Fruit fly (Drosophila melanogaster) whole organism, embryonic: ENCODE results near the gene eIF3d1.

Experiments
- Adf1 ChIP-seq: fragments of 200-800 bp; sonication (Bioruptor generic); IDR thresholded peaks from 2 replicates; pipeline ENCODE4 v1.3.6; 2022; ENCODE audit warnings: missing biosample characterization, missing genetic modification characterization
- BEAF-32 ChIP-seq: fragments of 200-800 bp; sonication (Bioruptor generic); optimal IDR thresholded peaks from 3 replicates; lab custom pipeline; 2017; ENCODE audit warnings: missing biosample characterization, missing genetic modification characterization, mild to moderate bottlenecking, moderate library complexity, missing genetic modification reagents
- CG11247 ChIP-seq: fragments of 200-800 bp; sonication (Bioruptor generic); IDR thresholded peaks from 2 replicates; pipeline ENCODE4 v1.3.6; 2022; ENCODE audit warnings: missing biosample characterization, missing genetic modification characterization
- CG12299 ChIP-seq: fragments of 200-800 bp; sonication (Bioruptor generic); optimal IDR thresholded peaks from 2 replicates; lab custom pipeline; 2018; ENCODE audit warnings: missing biosample characterization, mild to moderate bottlenecking, missing genetic modification characterization
- CG1233 ChIP-seq: fragments of 200-800 bp; sonication (Bioruptor generic); optimal IDR thresholded peaks from 4 replicates; lab custom pipeline; 2018; ENCODE audit warnings: missing biosample characterization, mild to moderate bottlenecking, missing genetic modification characterization
- CG12769 ChIP-seq: fragments of 200-800 bp; sonication (Bioruptor generic); optimal IDR thresholded peaks from 2 replicates; lab custom pipeline; 2019; ENCODE audit warnings: missing biosample characterization, mild to moderate bottlenecking, missing genetic modification characterization, moderate library complexity
- CG13287 ChIP-seq: fragments of 200-800 bp; sonication (Bioruptor generic); IDR thresholded peaks from 2 replicates; pipeline ENCODE4 v1.3.6; 2022; ENCODE audit warnings: missing biosample characterization, missing genetic modification characterization; ENCODE audit not compliant: partially characterized antibody
- CG14667 ChIP-seq: fragments of 200-800 bp; sonication (Bioruptor generic); IDR thresholded peaks from 2 replicates; pipeline ENCODE4 v1.3.6; 2022; ENCODE audit warnings: missing biosample characterization, missing genetic modification characterization
- CG15269 ChIP-seq: fragments of 200-800 bp; sonication (Bioruptor generic); optimal IDR thresholded peaks from 2 replicates; lab custom pipeline; 2018; ENCODE audit warnings: missing biosample characterization, mild to moderate bottlenecking, missing genetic modification characterization, moderate library complexity
- CG1529 ChIP-seq: fragments of 200-800 bp; sonication (Bioruptor generic); optimal IDR thresholded peaks from 3 replicates; lab custom pipeline; 2018; ENCODE audit warnings: missing biosample characterization, missing genetic modification characterization
- CG2116 ChIP-seq: fragments of 200-800 bp; sonication (Bioruptor generic); optimal IDR thresholded peaks from 3 replicates; lab custom pipeline; 2018; ENCODE audit warnings: missing biosample characterization, mild to moderate bottlenecking, missing genetic modification characterization
- CG31388 ChIP-seq: fragments of 200-800 bp; sonication (Bioruptor generic); optimal IDR thresholded peaks from 2 replicates; lab custom pipeline; 2016; ENCODE audit warnings: missing biosample characterization, missing genetic modification characterization
- CG4404 ChIP-seq: fragments of 200-800 bp; sonication (Bioruptor generic); IDR thresholded peaks from 2 replicates; pipeline ENCODE4 v1.3.6; 2022; ENCODE audit warnings: missing biosample characterization, missing genetic modification characterization
- CG7372 ChIP-seq: fragments of 200-800 bp; sonication (Bioruptor generic); IDR thresholded peaks from 2 replicates; pipeline ENCODE4 v1.3.6; 2022; ENCODE audit warnings: missing biosample characterization, missing genetic modification characterization
- CG8388 ChIP-seq: fragments of 200-800 bp; sonication (Bioruptor generic); optimal IDR thresholded peaks from 2 replicates; lab custom pipeline; 2019; ENCODE audit warnings: missing biosample characterization, mild to moderate bottlenecking, missing genetic modification characterization, moderate library complexity
- CG8924 ChIP-seq: fragments of 200-800 bp; optimal IDR thresholded peaks from 3 replicates; lab custom pipeline; 2019; ENCODE audit warnings: missing biosample characterization, mild to moderate bottlenecking, missing genetic modification characterization, moderate library complexity
- CG9727 ChIP-seq: fragments of 200-800 bp; sonication (Bioruptor generic); optimal IDR thresholded peaks from 3 replicates; lab custom pipeline; 2017; ENCODE audit warnings: missing biosample characterization, mild to moderate bottlenecking, missing genetic modification characterization
- CG9932 ChIP-seq: fragments of 200-800 bp; sonication (Bioruptor generic); IDR thresholded peaks from 2 replicates; pipeline ENCODE4 v1.3.6; 2022; ENCODE audit warnings: missing biosample characterization, missing genetic modification characterization
- CoRest ChIP-seq: fragments of 200-800 bp; sonication (Bioruptor generic); optimal IDR thresholded peaks from 3 replicates; lab custom pipeline; 2018; ENCODE audit warnings: missing biosample characterization, mild to moderate bottlenecking, missing genetic modification characterization, moderate library complexity
- Doc2 ChIP-seq: fragments of 200-800 bp; sonication (Bioruptor generic); IDR thresholded peaks from 2 replicates; pipeline ENCODE4 v1.3.6; 2022; ENCODE audit warnings: missing biosample characterization, missing genetic modification characterization
- Dref ChIP-seq: fragments of 200-800 bp; sonication (Bioruptor generic); IDR thresholded peaks from 2 replicates; pipeline ENCODE4 v1.3.6; 2022; ENCODE audit warnings: missing biosample characterization, missing genetic modification characterization
- Fer1 ChIP-seq: fragments of 200-800 bp; sonication (Bioruptor generic); optimal IDR thresholded peaks from 2 replicates; lab custom pipeline; 2017; ENCODE audit warnings: missing biosample characterization, mild to moderate bottlenecking, missing genetic modification characterization
- H15 ChIP-seq: fragments of 200-800 bp; sonication (Bioruptor generic); IDR thresholded peaks from 3 replicates; pipeline ENCODE4 v1.3.6; 2022; ENCODE audit warnings: missing biosample characterization, missing genetic modification characterization
- Hand ChIP-seq: fragments of 200-800 bp; sonication (Bioruptor generic); optimal IDR thresholded peaks from 2 replicates; lab custom pipeline; 2017; ENCODE audit warnings: mild to moderate bottlenecking, missing biosample characterization, missing genetic modification reagents, missing genetic modification characterization
- MTF-1 ChIP-seq: fragments of 200-800 bp; sonication (Bioruptor generic); optimal IDR thresholded peaks from 2 replicates; lab custom pipeline; 2018; ENCODE audit warnings: missing biosample characterization, mild to moderate bottlenecking, missing genetic modification characterization, borderline replicate concordance
- Med ChIP-seq: fragments of 200-800 bp; sonication (Bioruptor generic); peaks from one replicate; lab custom pipeline; 2016; ENCODE audit warnings: missing biosample characterization, missing genetic modification characterization, mild to moderate bottlenecking, inconsistent platforms, moderate library complexity
- NK7.1 ChIP-seq: fragments of 200-800 bp; sonication (Bioruptor generic); optimal IDR thresholded peaks from 3 replicates; lab custom pipeline; 2016; ENCODE audit warnings: missing biosample characterization, missing genetic modification characterization
- Oli ChIP-seq: fragments of 200-800 bp; sonication (Bioruptor generic); optimal IDR thresholded peaks from 2 replicates; lab custom pipeline; 2018; ENCODE audit warnings: missing biosample characterization, mild to moderate bottlenecking, missing genetic modification characterization, moderate library complexity
- Sox102F ChIP-seq: fragments of 200-800 bp; sonication (Bioruptor generic); optimal IDR thresholded peaks from 2 replicates; lab custom pipeline; 2018; ENCODE audit warnings: missing biosample characterization, mild to moderate bottlenecking, missing genetic modification characterization, moderate library complexity
- aop ChIP-seq: fragments of 200-800 bp; sonication (Bioruptor generic); IDR thresholded peaks from 2 replicates; pipeline ENCODE4 v1.3.6; 2022; ENCODE audit warnings: missing biosample characterization, missing genetic modification characterization
- ato ChIP-seq: fragments of 200-800 bp; sonication (Bioruptor generic); IDR thresholded peaks from 2 replicates; pipeline ENCODE4 v1.3.6; 2022; ENCODE audit warnings: missing biosample characterization, missing genetic modification characterization; ENCODE audit not compliant: partially characterized antibody
- bab2 ChIP-seq: fragments of 200-800 bp; sonication (Bioruptor generic); optimal IDR thresholded peaks from 2 replicates; lab custom pipeline; 2016; ENCODE audit warnings: missing biosample characterization, missing genetic modification characterization
- bcd ChIP-seq: fragments of 200-800 bp; sonication (Bioruptor generic); optimal IDR thresholded peaks from 2 replicates; lab custom pipeline; 2017; ENCODE audit warnings: missing biosample characterization, mild to moderate bottlenecking, missing genetic modification characterization
- cwo ChIP-seq: fragments of 200-800 bp; sonication (Bioruptor generic); optimal IDR thresholded peaks from 3 replicates; lab custom pipeline; 2017; ENCODE audit warnings: missing biosample characterization, missing genetic modification characterization, mild to moderate bottlenecking, moderate library complexity, missing genetic modification reagents
- dati ChIP-seq: fragments of 200-800 bp; sonication (Bioruptor generic); IDR thresholded peaks from 2 replicates; pipeline ENCODE4 v1.3.6; 2022; ENCODE audit warnings: missing biosample characterization, missing genetic modification characterization
- ftz-f1 ChIP-seq: fragments of 200-800 bp; sonication (Bioruptor generic); optimal IDR thresholded peaks from 2 replicates; lab custom pipeline; 2016; ENCODE audit warnings: missing biosample characterization, missing genetic modification characterization
- h ChIP-seq: fragments of >200 bp; optimal IDR thresholded peaks from 2 replicates; lab custom pipeline; 2017
- hth ChIP-seq: fragments of >200 bp; optimal IDR thresholded peaks from 2 replicates; lab custom pipeline; 2017; ENCODE audit warnings: inconsistent platforms
- kni ChIP-seq: fragments of 200-800 bp; sonication (Bioruptor generic); optimal IDR thresholded peaks from 3 replicates; lab custom pipeline; 2017; ENCODE audit warnings: mild to moderate bottlenecking, missing biosample characterization, missing genetic modification reagents, missing genetic modification characterization
- lilli ChIP-seq: fragments of 200-800 bp; sonication (Bioruptor generic); optimal IDR thresholded peaks from 3 replicates; lab custom pipeline; 2016; ENCODE audit warnings: missing biosample characterization, missing genetic modification characterization
- mirr ChIP-seq: fragments of 200-800 bp; sonication (Bioruptor generic); optimal IDR thresholded peaks from 3 replicates; lab custom pipeline; 2018; ENCODE audit warnings: missing biosample characterization, mild to moderate bottlenecking, missing genetic modification characterization
- prd ChIP-seq, 3 experiments: fragments of >200 bp in 2 of 3; fragments of 200-800 bp in 1 of 3; sonication (Bioruptor generic) in 1 of 3; optimal IDR thresholded peaks in 2 of 3; IDR thresholded peaks in 1 of 3; 2 replicates in 2 of 3; 3 replicates in 1 of 3; pipeline versions ENCODE4 v1.3.6 to Lab custom; 2017 to 2022; ENCODE audit warnings: missing biosample characterization in 1 of 3, missing genetic modification characterization in 1 of 3
- sc ChIP-seq, 3 experiments: fragments of >200 bp in 2 of 3; fragments of 200-800 bp in 1 of 3; sonication (Bioruptor generic) in 1 of 3; optimal IDR thresholded peaks; 2 replicates in 2 of 3; 3 replicates in 1 of 3; lab custom pipeline; 2017; ENCODE audit warnings: mild to moderate bottlenecking in 1 of 3, missing biosample characterization in 1 of 3, missing genetic modification characterization in 1 of 3, missing genetic modification reagents in 1 of 3
- slou ChIP-seq: fragments of 200-800 bp; sonication (Bioruptor generic); optimal IDR thresholded peaks from 3 replicates; lab custom pipeline; 2016; ENCODE audit warnings: missing biosample characterization, missing genetic modification characterization
- so ChIP-seq: fragments of 200-800 bp; sonication (Bioruptor generic); IDR thresholded peaks from 3 replicates; pipeline ENCODE4 v1.3.6; 2022; ENCODE audit warnings: missing biosample characterization, missing genetic modification characterization
- tna ChIP-seq: fragments of 200-800 bp; sonication (Bioruptor generic); IDR thresholded peaks from 2 replicates; pipeline ENCODE4 v1.3.6; 2022; ENCODE audit warnings: missing biosample characterization, missing genetic modification characterization; ENCODE audit not compliant: partially characterized antibody
- tx ChIP-seq: fragments of 200-800 bp; sonication (Bioruptor generic); optimal IDR thresholded peaks from 2 replicates; lab custom pipeline; 2016; ENCODE audit warnings: missing biosample characterization, missing genetic modification characterization
- zf30C ChIP-seq: fragments of 200-800 bp; sonication (Bioruptor generic); optimal IDR thresholded peaks from 3 replicates; lab custom pipeline; 2018; ENCODE audit warnings: missing biosample characterization, mild to moderate bottlenecking, missing genetic modification characterization

eIF3d1 gene

DNA sequence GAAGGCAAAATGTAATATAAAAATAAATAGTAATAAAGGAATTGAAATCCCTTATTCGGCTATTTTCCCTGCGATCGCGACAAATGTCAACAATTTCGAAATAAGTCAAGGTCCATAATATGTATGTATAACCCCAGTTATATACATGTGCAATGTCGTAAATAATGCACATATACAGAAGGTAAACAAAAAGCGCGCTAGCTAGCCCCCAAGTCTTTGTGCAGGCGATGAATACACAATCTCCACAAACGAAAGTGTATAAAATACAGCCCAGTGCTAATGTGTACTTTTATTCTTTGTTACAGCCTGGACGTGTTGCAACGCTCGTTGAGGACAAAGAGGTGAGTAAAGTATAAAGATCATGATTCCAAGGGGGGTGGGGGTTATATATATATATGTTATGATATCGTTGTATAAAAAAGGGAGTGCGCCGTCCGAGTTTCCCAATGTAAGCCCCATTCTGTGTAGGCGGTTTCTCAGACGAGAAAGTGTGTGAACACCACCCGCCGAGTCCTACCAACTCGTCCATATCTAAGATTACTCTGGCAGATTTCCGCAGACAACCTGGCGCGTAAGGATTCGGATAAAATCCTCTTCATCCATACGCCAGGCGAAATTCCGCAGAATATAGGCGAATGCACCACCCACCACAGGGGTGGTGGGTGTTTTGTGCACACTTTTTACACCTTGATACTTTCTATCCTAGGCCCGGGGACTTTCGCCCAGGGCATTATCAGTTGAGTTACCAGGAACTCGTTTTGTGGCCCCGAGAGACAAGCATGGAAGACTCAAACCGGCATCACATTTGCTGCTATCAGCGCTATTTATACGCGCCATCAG lies 50.0 kb downstream of the eIF3d1 start (continued):
- peak; percentile 25; the same call in 1 of the 3 replicates for TF ChIP-seq so (GFP tag; lab: Robert Waterston, UW)
- TF ChIP-seq ato, result peak; percentile 57; the same call in 1 of the 2 replicates
- TF ChIP-seq MTF-1 (GFP tag; lab: Kevin White, UChicago), result no peak
- TF ChIP-seq CG15269 (tag; lab: Kevin White, UChicago), result peak; percentile 27
- TF ChIP-seq Med (GFP tag; lab: Kevin White, UChicago), result no peak
- TF ChIP-seq CoRest (tag; lab: Kevin White, UChicago), result peak; percentile 59
- no peak for TF ChIP-seq CG8924 (tag; lab: Kevin White, UChicago)
- no peak for TF ChIP-seq aop (GFP tag; lab: Robert Waterston, UW)
- no peak for TF ChIP-seq Dref (GFP tag; lab: Robert Waterston, UW)
- TF ChIP-seq CG12769 (tag; lab: Kevin White, UChicago), result peak; percentile 98
- no peak for TF ChIP-seq Hand
- TF ChIP-seq prd (optimal IDR thresholded peaks at IDR 0.05; lab: Kevin White, UChicago), result no peak
- 0 out of 3 replicates have a peak, but pooled peaks have one; percentile 38 for TF ChIP-seq prd (GFP tag; IDR thresholded peaks at IDR 0.05; lab: Robert Waterston, UW)
- peak; percentile 27 for TF ChIP-seq CG12299
- TF ChIP-seq hth (lab: Kevin White, UChicago), result no peak
- no peak for TF ChIP-seq bcd (GFP tag; lab: Kevin White, UChicago)
- TF ChIP-seq bab2 (GFP tag; lab: Kevin White, UChicago), result no peak
- TF ChIP-seq CG11247 (GFP tag; lab: Robert Waterston, UW), result no peak
- TF ChIP-seq CG7372 (GFP tag; lab: Robert Waterston, UW), result no peak
- 0 out of 2 replicates have a peak, but pooled peaks have one; percentile 12 for TF ChIP-seq CG9932 (GFP tag; lab: Robert Waterston, UW)
- TF ChIP-seq h (lab: Kevin White, UChicago), result no peak
- no peak for TF ChIP-seq sc (optimal IDR thresholded peaks at IDR 0.05; lab: Kevin White, UChicago)
- no peak for TF ChIP-seq sc (GFP tag; optimal IDR thresholded peaks at IDR 0.05; lab: Kevin White, UChicago)
- TF ChIP-seq zf30C (GFP tag; lab: Kevin White, UChicago), result no peak
- peak; percentile 9 for TF ChIP-seq lilli (GFP tag; lab: Kevin White, UChicago)
- no peak for TF ChIP-seq CG1529 (GFP tag; lab: Kevin White, UChicago)
- TF ChIP-seq slou (GFP tag; lab: Kevin White, UChicago), result no peak
- TF ChIP-seq CG13287, result peak; percentile 50
- no peak for TF ChIP-seq Oli
- TF ChIP-seq CG2116 (GFP tag; lab: Kevin White, UChicago), result no peak
- TF ChIP-seq kni (GFP tag; lab: Kevin White, UChicago), result peak; percentile 65
- TF ChIP-seq Doc2 (GFP tag; lab: Robert Waterston, UW), result no peak
- no peak for TF ChIP-seq dati (GFP tag; lab: Robert Waterston, UW)
- TF ChIP-seq Sox102F (GFP tag; lab: Kevin White, UChicago), result no peak
- TF ChIP-seq CG14667 (GFP tag; lab: Robert Waterston, UW), result no peak
- TF ChIP-seq NK7.1 (GFP tag; lab: Kevin White, UChicago), result no peak
- no peak for TF ChIP-seq CG1233 (GFP tag; lab: Kevin White, UChicago)
- TF ChIP-seq CG4404 (GFP tag; lab: Robert Waterston, UW), result no peak
- no peak for TF ChIP-seq CG9727 (GFP tag; lab: Kevin White, UChicago)
- peak; percentile 70 for TF ChIP-seq mirr (GFP tag; lab: Kevin White, UChicago)
- TF ChIP-seq CG31388 (GFP tag; lab: Kevin White, UChicago), result no peak
- TF ChIP-seq tna (GFP tag; lab: Robert Waterston, UW), result peak; percentile 81
- TF ChIP-seq Adf1 (GFP tag; lab: Robert Waterston, UW), result no peak
- peak; percentile 44 for TF ChIP-seq ftz-f1
- peak; percentile 26 for TF ChIP-seq Fer1 (GFP tag; lab: Kevin White, UChicago)
- no peak for TF ChIP-seq H15 (GFP tag; lab: Robert Waterston, UW)
- TF ChIP-seq tx, result no peak
- no peak for TF ChIP-seq cwo
- TF ChIP-seq BEAF-32 (GFP tag; lab: Kevin White, UChicago), result no peak
- TF ChIP-seq CG8388 (GFP tag; lab: Kevin White, UChicago), result no peak
